Fruit fly (Drosophila melanogaster): ENCODE data around the gene Prx6a.

The Prx6a gene

DNA sequence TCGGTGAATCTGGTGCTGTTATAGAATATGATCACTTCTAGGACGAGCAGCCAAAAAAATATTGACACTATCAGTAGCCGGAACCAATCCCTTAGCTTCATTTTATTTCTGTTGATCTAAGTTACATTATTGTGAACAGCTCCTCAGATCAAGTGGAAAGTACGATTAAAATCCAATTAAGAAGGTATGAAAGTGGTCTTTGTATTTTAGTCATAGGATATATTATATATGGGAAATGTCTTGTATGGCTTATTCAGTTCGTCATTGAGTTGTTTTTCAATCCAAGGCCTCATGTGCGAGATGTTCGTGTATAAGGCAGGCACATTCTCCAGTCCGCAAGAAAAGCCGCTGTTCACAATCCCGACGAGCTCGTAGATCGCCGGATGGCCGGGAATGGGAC lies 33.6 kb downstream of the Prx6a start, which contains the start of gene CG18558:
Gene CG18558 (minus strand): TSS at position 101 of the 400 bp plus-strand sequence.
- TF ChIP-seq CG15710 (tag; optimal IDR thresholded peaks at IDR 0.05) (no peak), rn (GFP tag; IDR thresholded peaks at IDR 0.05) (no peak), Snoo (tag; optimal IDR thresholded peaks at IDR 0.05) (no peak), fd96Ca (GFP tag; IDR thresholded peaks at IDR 0.05) (no peak), CG13204 (GFP tag; optimal IDR thresholded peaks at IDR 0.05) (no peak), CG12605 (GFP tag; IDR thresholded peaks at IDR 0.05) (no peak), Pif1B (GFP tag; optimal IDR thresholded peaks at IDR 0.05) (no peak), CG17806 (tag; optimal IDR thresholded peaks at IDR 0.05) (no peak), CG14655 (GFP tag; optimal IDR thresholded peaks at IDR 0.05) (no peak), gl (tag; optimal IDR thresholded peaks at IDR 0.05) (no peak), Pif1A (GFP tag; optimal IDR thresholded peaks at IDR 0.05) (no peak), CG8159 (tag; optimal IDR thresholded peaks at IDR 0.05) (no peak), Ets98B (GFP tag; IDR thresholded peaks at IDR 0.05) (no peak)

DNA sequence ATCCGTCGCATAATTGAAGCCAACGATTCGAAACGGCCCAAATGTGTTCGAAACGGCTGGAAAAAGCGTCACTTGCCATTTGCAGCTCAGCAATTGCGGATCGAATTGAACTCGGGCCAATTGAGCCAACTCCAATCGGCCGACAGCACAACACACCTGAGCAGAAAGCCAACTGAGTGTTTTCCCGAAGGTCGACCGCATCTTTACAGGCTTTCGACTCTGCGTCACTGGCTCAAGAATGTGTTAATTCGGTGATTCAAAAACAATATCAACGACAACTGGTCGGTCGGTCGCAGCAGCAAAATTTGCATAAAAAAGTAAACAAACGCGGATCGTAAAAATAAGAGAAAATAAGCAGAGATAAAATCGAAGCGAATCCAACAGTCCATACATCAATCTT lies 37.7 kb downstream of the Prx6a start:
- TF ChIP-seq CG32121 (GFP tag; IDR thresholded peaks at IDR 0.05), result no peak
- no peak for TF ChIP-seq CG17806 (tag; optimal IDR thresholded peaks at IDR 0.05)
- no peak for TF ChIP-seq Pif1A (GFP tag; optimal IDR thresholded peaks at IDR 0.05)
- no peak for TF ChIP-seq CG4496 (GFP tag; IDR thresholded peaks at IDR 0.05)
- peak; percentile 19 for TF ChIP-seq EcR (GFP tag; optimal IDR thresholded peaks at IDR 0.05)
- TF ChIP-seq Ets98B (GFP tag; IDR thresholded peaks at IDR 0.05), result no peak
- TF ChIP-seq CG8159 (tag; optimal IDR thresholded peaks at IDR 0.05), result no peak

DNA sequence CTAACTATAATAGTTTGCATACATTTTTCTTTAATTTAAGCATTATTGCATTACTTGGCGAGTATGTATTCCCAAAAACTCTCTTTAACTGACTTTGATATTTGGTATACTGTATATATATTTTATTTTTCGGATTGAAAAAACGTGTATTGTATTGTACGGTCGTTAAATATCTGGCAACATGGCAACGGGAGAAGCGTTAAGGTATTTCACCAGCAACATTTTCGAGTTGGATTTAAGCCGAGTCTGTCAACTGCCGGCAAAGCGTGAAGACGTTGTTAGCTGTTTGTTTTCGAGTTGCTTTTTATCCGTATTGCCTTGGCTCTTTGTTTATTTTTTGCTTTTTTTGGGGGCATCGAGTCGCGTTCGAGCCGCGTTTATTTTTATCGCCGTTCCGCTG lies 38.2 kb downstream of the Prx6a start, which contains the start of gene CG2975:
Gene CG2975 (plus strand): TSS at position 275 of the 400 bp plus-strand sequence.
- TF ChIP-seq CG17806 (tag; optimal IDR thresholded peaks at IDR 0.05) (no peak), Pif1B (GFP tag; optimal IDR thresholded peaks at IDR 0.05) (no peak), rn (GFP tag; IDR thresholded peaks at IDR 0.05) (no peak), CG4496 (GFP tag; IDR thresholded peaks at IDR 0.05) (no peak), Pif1A (GFP tag; optimal IDR thresholded peaks at IDR 0.05) (no peak), CG13204 (GFP tag; optimal IDR thresholded peaks at IDR 0.05) (no peak), CG32121 (GFP tag; IDR thresholded peaks at IDR 0.05) (no peak), gl (tag; optimal IDR thresholded peaks at IDR 0.05) (no peak), CG14655 (GFP tag; optimal IDR thresholded peaks at IDR 0.05) (no peak), CG10348 (GFP tag; IDR thresholded peaks at IDR 0.05) (no peak), CG34367 (tag; optimal IDR thresholded peaks at IDR 0.05) (no peak), CG9948 (tag; optimal IDR thresholded peaks at IDR 0.05) (no peak), fd96Ca (GFP tag; IDR thresholded peaks at IDR 0.05) (no peak), CG15710 (tag; optimal IDR thresholded peaks at IDR 0.05) (no peak), Snoo (tag; optimal IDR thresholded peaks at IDR 0.05) (no peak), Ets98B (GFP tag; IDR thresholded peaks at IDR 0.05) (no peak)

DNA sequence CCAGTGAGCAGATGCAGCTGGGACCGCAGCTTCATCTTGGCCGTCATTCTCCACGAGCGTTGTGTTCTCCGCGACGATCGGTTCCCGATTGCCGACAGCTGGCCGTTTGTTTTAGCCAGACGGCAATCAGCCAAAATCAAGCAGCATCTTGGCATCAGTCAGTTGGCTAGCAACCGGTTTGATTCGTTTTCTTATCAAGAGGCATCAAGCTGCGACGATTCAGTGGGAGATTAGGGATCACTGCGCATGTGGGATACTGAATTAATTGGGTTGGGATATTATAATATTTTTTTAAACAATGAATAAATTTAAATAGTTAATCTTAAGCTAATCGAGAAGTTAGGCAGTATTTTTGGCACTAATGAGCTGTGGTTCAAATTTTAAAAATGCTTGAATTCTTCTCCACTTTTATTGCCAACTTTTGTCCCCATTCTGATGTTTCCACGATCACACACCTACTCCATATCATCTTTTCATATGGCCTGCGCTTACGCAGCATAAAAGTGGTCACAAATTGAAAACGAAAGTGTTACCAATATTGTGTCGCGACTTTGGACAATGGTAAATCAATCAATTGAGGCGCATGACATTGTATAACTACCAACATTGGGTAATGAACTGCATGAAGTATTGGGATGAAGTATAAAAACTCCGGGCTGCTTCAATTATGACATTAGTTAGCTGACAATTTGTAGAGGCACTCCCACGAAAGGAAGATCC lies 40.1 kb downstream of the Prx6a start, which contains the start of the genes CG3119 and Cpr23B:
Gene CG3119 (minus strand): TSS at position 92 of the 720 bp plus-strand sequence.
Gene Cpr23B (plus strand): TSS at position 670 of the 720 bp plus-strand sequence.
- TF ChIP-seq gl (tag; optimal IDR thresholded peaks at IDR 0.05) (no peak), CG9948 (tag; optimal IDR thresholded peaks at IDR 0.05) (no peak), CG12605 (GFP tag; IDR thresholded peaks at IDR 0.05) (no peak), D1 (tag; optimal IDR thresholded peaks at IDR 0.05) (no peak), CG13204 (GFP tag; optimal IDR thresholded peaks at IDR 0.05) (no peak), CG14655 (GFP tag; optimal IDR thresholded peaks at IDR 0.05) (no peak), rn (GFP tag; IDR thresholded peaks at IDR 0.05) (no peak), CG4496 (GFP tag; IDR thresholded peaks at IDR 0.05) (no peak), CG32121 (GFP tag; IDR thresholded peaks at IDR 0.05) (no peak)

DNA sequence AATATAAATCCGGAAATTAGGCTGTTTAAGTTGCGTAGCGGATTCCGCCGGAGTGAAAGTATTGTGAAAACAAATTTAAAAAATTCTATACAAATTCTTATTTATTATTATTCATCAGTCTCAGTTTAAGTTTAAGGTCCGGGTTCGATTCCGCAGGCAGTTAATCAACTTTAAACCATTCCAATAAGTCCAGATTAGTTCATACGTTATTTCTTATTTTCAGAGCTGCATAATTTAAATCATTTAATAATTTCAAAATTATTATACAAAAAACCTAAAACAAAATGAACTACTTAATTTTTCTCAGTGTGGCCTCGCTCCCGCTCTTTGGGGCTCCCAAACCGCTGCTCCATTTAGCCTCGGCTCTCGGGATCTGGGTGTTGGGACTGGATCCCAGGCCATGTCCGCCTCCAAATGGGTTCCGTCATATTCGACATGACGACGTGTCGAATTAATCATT lies 47.7 kb downstream of the Prx6a start:
- TF ChIP-seq CG13204 (GFP tag; optimal IDR thresholded peaks at IDR 0.05), result peak; percentile 58
- TF ChIP-seq CG10348 (GFP tag; IDR thresholded peaks at IDR 0.05), result peak; percentile 54
- peak; percentile 90 for TF ChIP-seq CG17806 (tag; optimal IDR thresholded peaks at IDR 0.05)
- peak; percentile 95 for TF ChIP-seq CG15710 (tag; optimal IDR thresholded peaks at IDR 0.05)
- TF ChIP-seq Ets98B (GFP tag; IDR thresholded peaks at IDR 0.05), result peak; percentile 59; the same call in 1 of the 2 replicates
- TF ChIP-seq EcR (GFP tag; optimal IDR thresholded peaks at IDR 0.05), result no peak
- 0 out of 2 replicates have a peak, but pooled peaks have one; percentile 22 for TF ChIP-seq CG12605 (GFP tag; IDR thresholded peaks at IDR 0.05)
- peak; percentile 87 for TF ChIP-seq CG34367 (tag; optimal IDR thresholded peaks at IDR 0.05)
- TF ChIP-seq Pif1B (GFP tag; optimal IDR thresholded peaks at IDR 0.05), result peak; percentile 90
- peak; percentile 84 for TF ChIP-seq CG32121 (GFP tag; IDR thresholded peaks at IDR 0.05)
- peak; percentile 96 for TF ChIP-seq D1 (tag; optimal IDR thresholded peaks at IDR 0.05)
- TF ChIP-seq Snoo (tag; optimal IDR thresholded peaks at IDR 0.05), result peak; percentile 93
- TF ChIP-seq CG9948 (tag; optimal IDR thresholded peaks at IDR 0.05), result peak; percentile 95
- TF ChIP-seq CG14655 (GFP tag; optimal IDR thresholded peaks at IDR 0.05), result peak; percentile 98
- peak; percentile 67 for TF ChIP-seq rn (GFP tag; IDR thresholded peaks at IDR 0.05)
- TF ChIP-seq fd96Ca (GFP tag; IDR thresholded peaks at IDR 0.05), result peak; percentile 88
- TF ChIP-seq CG4496 (GFP tag; IDR thresholded peaks at IDR 0.05), result no peak; the same call in 1 of the 3 replicates
- TF ChIP-seq CG8301 (tag; optimal IDR thresholded peaks at IDR 0.05), result peak; percentile 95
- peak; percentile 88 for TF ChIP-seq Pif1A (GFP tag; optimal IDR thresholded peaks at IDR 0.05)
- TF ChIP-seq CG8159 (tag; optimal IDR thresholded peaks at IDR 0.05), result peak; percentile 96
- peak; percentile 67 for TF ChIP-seq gl (tag; optimal IDR thresholded peaks at IDR 0.05)
